Worm (Caenorhabditis elegans) whole organism, L3 larva: ENCODE data around the gene F45G2.7.

ENCODE experiments used
- R02D3.7 ChIP-seq: fragments of 150-350 bp; optimal IDR thresholded peaks from 2 replicates; lab custom pipeline; 2014; ENCODE audit warnings: missing biosample characterization, missing genetic modification characterization
- ZK546.5 ChIP-seq: sonication (generic microtip); optimal IDR thresholded peaks from 2 replicates; lab custom pipeline; 2017; ENCODE audit warnings: missing biosample characterization, missing genetic modification characterization
- aly-2 ChIP-seq: fragments of 150-350 bp; optimal IDR thresholded peaks from 2 replicates; lab custom pipeline; 2014; ENCODE audit warnings: missing biosample characterization, missing genetic modification characterization
- ceh-16 ChIP-seq: sonication (generic microtip); optimal IDR thresholded peaks from 2 replicates; lab custom pipeline; 2017; ENCODE audit warnings: missing biosample characterization, missing genetic modification characterization
- ceh-28 ChIP-seq: fragments of 150-350 bp; optimal IDR thresholded peaks from 2 replicates; lab custom pipeline; 2014; ENCODE audit warnings: missing biosample characterization, missing genetic modification reagents, missing genetic modification characterization
- daf-12 ChIP-seq: fragments of 150-350 bp; optimal IDR thresholded peaks from 2 replicates; lab custom pipeline; 2014; ENCODE audit warnings: missing biosample characterization, missing genetic modification reagents, missing genetic modification characterization
- egl-27 ChIP-seq: sonication (generic microtip); optimal IDR thresholded peaks from 4 replicates; lab custom pipeline; 2017; ENCODE audit warnings: missing biosample characterization, missing genetic modification reagents, missing genetic modification characterization
- elt-1 ChIP-seq: fragments of 150-350 bp; optimal IDR thresholded peaks from 2 replicates; lab custom pipeline; 2014; ENCODE audit warnings: missing biosample characterization, missing genetic modification characterization
- elt-2 ChIP-seq: sonication (generic microtip); optimal IDR thresholded peaks from 2 replicates; lab custom pipeline; 2016; ENCODE audit warnings: missing genetic modification reagents, mild to moderate bottlenecking, missing genetic modification characterization, missing compliant biosample characterization
- elt-3 ChIP-seq, 3 experiments: fragments of 150-350 bp in 1 of 3; sonication (generic microtip) in 2 of 3; optimal IDR thresholded peaks; 2 replicates in 2 of 3; 4 replicates in 1 of 3; lab custom pipeline; 2014 to 2017; ENCODE audit warnings: missing biosample characterization in 3 of 3, missing genetic modification characterization in 3 of 3
- eor-1 ChIP-seq, 2 experiments: fragments of 150-350 bp; optimal IDR thresholded peaks; 2 replicates each; lab custom pipeline; 2014 to 2018; ENCODE audit warnings: missing biosample characterization in 2 of 2, missing genetic modification characterization in 2 of 2
- fkh-10 ChIP-seq: sonication (generic microtip); optimal IDR thresholded peaks from 2 replicates; lab custom pipeline; 2017; ENCODE audit warnings: missing biosample characterization, missing genetic modification reagents, missing genetic modification characterization
- fkh-2 ChIP-seq: fragments of 150-350 bp; optimal IDR thresholded peaks from 2 replicates; lab custom pipeline; 2014; ENCODE audit warnings: missing biosample characterization, missing genetic modification reagents, missing genetic modification characterization
- lin-39 ChIP-seq: fragments of 150-350 bp; optimal IDR thresholded peaks from 2 replicates; lab custom pipeline; 2018; ENCODE audit warnings: missing biosample characterization, missing genetic modification reagents, missing genetic modification characterization
- lsy-12 ChIP-seq: sonication (generic microtip); optimal IDR thresholded peaks from 2 replicates; lab custom pipeline; 2016; ENCODE audit warnings: mild to moderate bottlenecking, missing genetic modification characterization, missing compliant biosample characterization
- nhr-11 ChIP-seq: fragments of 150-350 bp; optimal IDR thresholded peaks from 2 replicates; lab custom pipeline; 2014; ENCODE audit warnings: missing biosample characterization, missing genetic modification characterization
- nhr-237 ChIP-seq: fragments of 150-350 bp; optimal IDR thresholded peaks from 2 replicates; lab custom pipeline; 2014; ENCODE audit warnings: missing biosample characterization, missing genetic modification characterization
- nhr-25 ChIP-seq: sonication (generic microtip); optimal IDR thresholded peaks from 2 replicates; lab custom pipeline; 2017; ENCODE audit warnings: missing biosample characterization, missing genetic modification characterization
- nhr-28 ChIP-seq: fragments of 150-350 bp; optimal IDR thresholded peaks from 2 replicates; lab custom pipeline; 2014; ENCODE audit warnings: missing biosample characterization, missing genetic modification characterization
- nhr-76 ChIP-seq: fragments of 150-350 bp; sonication (generic microtip); optimal IDR thresholded peaks from 5 replicates; lab custom pipeline; 2014; ENCODE audit warnings: missing biosample characterization, missing genetic modification characterization
- nhr-77 ChIP-seq: fragments of 150-350 bp; optimal IDR thresholded peaks from 2 replicates; lab custom pipeline; 2014; ENCODE audit warnings: missing biosample characterization, missing genetic modification characterization
- pha-4 ChIP-seq: fragments of 150-350 bp; optimal IDR thresholded peaks from 2 replicates; lab custom pipeline; 2014; ENCODE audit warnings: missing biosample characterization, missing genetic modification reagents, missing genetic modification characterization
- sea-2 ChIP-seq: fragments of 150-350 bp; sonication (generic microtip); optimal IDR thresholded peaks from 4 replicates; lab custom pipeline; 2014; ENCODE audit warnings: missing biosample characterization, missing genetic modification reagents, missing genetic modification characterization
- snpc-4 ChIP-seq: fragments of 150-350 bp; optimal IDR thresholded peaks from 2 replicates; lab custom pipeline; 2014; ENCODE audit warnings: missing biosample characterization, missing genetic modification characterization
- tbx-2 ChIP-seq: sonication (generic microtip); optimal IDR thresholded peaks from 2 replicates; lab custom pipeline; 2016; ENCODE audit warnings: mild to moderate bottlenecking, missing genetic modification characterization, missing compliant biosample characterization
- unc-39 ChIP-seq: sonication (generic microtip); optimal IDR thresholded peaks from 4 replicates; lab custom pipeline; 2017; ENCODE audit warnings: missing biosample characterization, missing genetic modification characterization
- zag-1 ChIP-seq: fragments of 150-350 bp; optimal IDR thresholded peaks from 2 replicates; lab custom pipeline; 2014; ENCODE audit warnings: missing biosample characterization, missing genetic modification characterization
- ztf-11 ChIP-seq: fragments of 150-350 bp; optimal IDR thresholded peaks from 2 replicates; lab custom pipeline; 2014; ENCODE audit warnings: missing biosample characterization, missing genetic modification characterization

The F45G2.7 gene

DNA sequence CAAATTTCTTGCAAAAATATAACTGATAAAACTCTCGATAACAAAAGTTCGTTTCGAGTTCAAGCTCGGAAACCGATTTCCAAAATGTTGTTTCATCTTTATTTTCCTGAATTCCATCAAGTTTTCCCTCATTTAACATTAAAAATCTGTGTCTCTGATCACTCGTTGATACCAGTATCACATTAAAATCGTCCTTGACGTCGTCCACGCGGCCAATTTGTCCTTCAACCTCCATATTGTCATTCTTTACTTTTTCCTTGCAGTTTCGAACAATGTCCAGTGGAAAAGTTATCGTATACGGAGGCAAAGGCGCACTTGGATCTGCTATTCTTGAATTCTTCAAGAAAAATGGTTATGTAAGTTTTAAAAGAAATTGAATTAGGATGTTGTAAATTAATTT, 40.7 kb downstream of the F45G2.7 start, which contains the start of gene qdpr-1:
TSS of gene qdpr-1 (plus strand) at position 264 of the 400 bp plus-strand sequence.
- peak in 1 of 3 experiments; percentile 37 for TF ChIP-seq elt-3 (tag; optimal IDR thresholded peaks at IDR 0.05; lab: Kevin White, UChicago)
- TF ChIP-seq nhr-25 (tag; lab: Kevin White, UChicago), result peak; percentile 33
- TF ChIP-seq sea-2 (GFP tag; lab: Kevin White, UChicago), result no peak

DNA sequence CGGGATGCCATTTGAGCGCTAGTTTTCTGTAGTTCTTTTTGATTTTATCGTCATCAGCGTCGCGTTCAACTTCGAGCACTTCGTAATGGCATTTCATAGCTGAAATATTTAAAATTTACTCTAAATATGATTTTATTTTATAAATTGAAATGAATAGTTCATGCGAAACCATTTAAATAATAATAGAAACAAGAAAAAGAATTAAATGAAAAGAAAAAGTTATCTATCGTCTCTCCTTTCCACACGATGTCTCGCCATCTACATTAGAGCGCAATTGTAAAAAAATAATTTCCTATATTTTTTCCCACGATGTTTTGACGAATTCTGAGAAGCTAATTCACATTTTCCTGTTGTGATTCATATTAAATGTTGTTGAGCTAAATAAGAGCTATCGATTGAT, 41.1 kb downstream of the F45G2.7 start, which contains the start of gene dnj-17:
TSS of gene dnj-17 (minus strand) at position 101 of the 400 bp plus-strand sequence.
- TF ChIP-seq ztf-11 (tag; lab: Kevin White, UChicago) (no peak), elt-3 (tag; optimal IDR thresholded peaks at IDR 0.05; lab: Kevin White, UChicago) (no peak), ZK546.5 (no peak), nhr-25 (tag; lab: Kevin White, UChicago) (no peak), elt-2 (tag; lab: Kevin White, UChicago) (no peak)
- TF ChIP-seq, all 47 proteins: peak for 0

DNA sequence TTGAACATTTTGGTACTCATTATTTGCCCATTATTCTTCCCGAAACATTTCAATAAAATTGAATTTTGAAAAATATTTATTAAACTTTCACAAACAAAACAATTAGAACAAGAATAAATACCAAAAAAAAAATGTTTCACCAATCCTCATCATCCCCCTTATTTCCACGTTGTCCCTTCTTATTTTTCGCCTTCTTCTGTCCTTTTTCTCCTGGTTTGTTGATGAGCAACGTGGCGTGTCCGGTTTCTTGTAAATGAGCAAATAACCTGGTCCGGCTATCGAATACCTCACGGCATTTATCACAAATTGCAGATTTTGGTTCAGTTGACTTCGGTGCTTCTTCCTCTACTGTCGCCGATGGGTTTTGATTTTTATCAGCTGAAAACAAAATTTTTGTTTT, 43.5 kb downstream of the F45G2.7 start:
- TF ChIP-seq nhr-237 (tag; lab: Kevin White, UChicago), result no peak
- TF ChIP-seq aly-2 (tag; lab: Kevin White, UChicago), result no peak
- TF ChIP-seq ceh-16 (tag; lab: Kevin White, UChicago), result no peak
- no peak for TF ChIP-seq R02D3.7 (tag; lab: Kevin White, UChicago)
- TF ChIP-seq unc-39, result no peak

DNA sequence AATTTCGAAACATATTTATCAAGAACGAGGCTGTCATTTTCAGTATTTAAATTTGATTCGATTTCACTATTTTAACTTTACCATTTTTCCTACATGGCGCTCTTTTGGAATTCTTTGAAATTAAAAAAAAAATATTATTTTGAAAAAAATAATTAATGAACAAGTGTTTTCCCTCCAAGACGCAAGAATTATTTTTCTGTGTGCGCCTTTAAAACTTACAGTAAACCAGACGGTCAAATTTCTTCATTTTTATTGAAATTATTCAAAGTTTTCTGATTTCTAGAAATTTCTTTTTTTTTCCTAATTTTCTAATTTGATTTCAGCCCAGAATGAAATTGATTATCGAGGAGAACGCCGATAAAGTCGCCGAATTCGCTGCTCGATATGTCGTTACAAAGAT, 45.2 kb downstream of the F45G2.7 start, which contains the start of gene T03F6.3:
TSS of gene T03F6.3 (plus strand) at position 318 of the 400 bp plus-strand sequence.
- no peak for TF ChIP-seq snpc-4 (tag; lab: Kevin White, UChicago)
- no peak for TF ChIP-seq sea-2 (GFP tag; lab: Kevin White, UChicago)
- no peak for TF ChIP-seq ceh-16 (tag; lab: Kevin White, UChicago)
- no peak for TF ChIP-seq eor-1 (tag; optimal IDR thresholded peaks at IDR 0.05; lab: Kevin White, UChicago)
- TF ChIP-seq R02D3.7 (tag; lab: Kevin White, UChicago), result no peak
- TF ChIP-seq nhr-76 (tag; lab: Kevin White, UChicago), result no peak
- no peak for TF ChIP-seq unc-39
- TF ChIP-seq tbx-2 (tag; lab: Kevin White, UChicago), result no peak
- TF ChIP-seq nhr-77 (tag; lab: Kevin White, UChicago), result no peak
- TF ChIP-seq lin-39 (tag; lab: Kevin White, UChicago), result no peak
- no peak for TF ChIP-seq egl-27

DNA sequence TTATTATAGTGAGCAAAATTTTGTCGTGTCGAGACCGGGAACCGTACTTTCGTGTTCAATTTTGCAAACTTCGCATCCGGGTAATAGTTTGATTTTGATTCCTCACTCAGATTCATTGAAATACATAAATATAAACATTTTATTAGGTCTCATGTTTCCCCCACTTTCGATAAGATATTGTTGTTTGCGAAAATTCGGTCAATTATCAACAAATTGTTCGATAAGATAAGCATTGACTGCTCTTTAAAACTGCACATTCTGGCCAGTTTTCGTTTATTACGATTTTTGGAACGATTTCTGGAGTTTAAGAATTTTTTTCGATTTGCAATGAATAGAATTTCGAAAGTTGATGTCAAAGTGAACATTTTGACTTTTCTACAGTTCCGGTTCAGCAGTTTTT, 45.7 kb downstream of the F45G2.7 start:
- TF ChIP-seq pha-4 (tag; lab: Kevin White, UChicago), result peak; percentile 47
- no peak for TF ChIP-seq nhr-11
- peak; percentile 85 for TF ChIP-seq elt-2 (tag; lab: Kevin White, UChicago)

DNA sequence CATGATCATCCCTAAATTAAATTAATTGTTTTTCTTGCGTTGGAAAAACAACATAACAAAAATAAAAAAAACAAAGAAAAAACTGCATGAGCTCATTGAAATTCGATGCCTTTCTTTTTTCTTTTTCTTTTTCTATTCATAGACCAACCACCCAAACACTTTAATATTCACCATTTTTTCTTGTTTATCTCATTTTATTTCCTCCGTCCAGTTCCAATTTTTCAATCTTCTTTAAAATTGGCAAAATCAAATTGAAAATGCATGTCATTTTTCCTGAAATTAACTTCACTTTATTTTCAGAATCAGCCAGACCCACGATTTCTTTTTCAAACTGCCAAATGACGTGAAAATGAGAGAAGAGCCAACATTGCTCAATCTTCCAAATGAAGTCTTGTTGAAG, 48.5 kb downstream of the F45G2.7 start, which contains the start of gene T03F6.4:
TSS of gene T03F6.4 (plus strand) at position 301 of the 400 bp plus-strand sequence.
- TF ChIP-seq fkh-10 (GFP tag; lab: Kevin White, UChicago) (no peak), ceh-28 (tag; lab: Kevin White, UChicago) (no peak), lsy-12 (tag; lab: Kevin White, UChicago) (no peak), elt-1 (tag; lab: Kevin White, UChicago) (no peak), daf-12 (no peak), fkh-2 (no peak), eor-1 (tag; optimal IDR thresholded peaks at IDR 0.05; lab: Kevin White, UChicago) (no peak), nhr-28 (tag; lab: Kevin White, UChicago) (no peak), zag-1 (no peak), nhr-237 (tag; lab: Kevin White, UChicago) (no peak)
